Worm (Caenorhabditis elegans) whole organism, L1 larva: Measurements from ENCODE around the gene C44B7.7.

Experiments
- nhr-237 ChIP-seq: fragments of 150-350 bp; optimal IDR thresholded peaks from 2 replicates; lab custom pipeline; 2014; ENCODE audit warnings: missing biosample characterization, missing genetic modification characterization
- unc-62 ChIP-seq: fragments of 150-350 bp; optimal IDR thresholded peaks from 2 replicates; lab custom pipeline; 2014; ENCODE audit warnings: missing biosample characterization, missing genetic modification reagents, missing genetic modification characterization

DNA sequence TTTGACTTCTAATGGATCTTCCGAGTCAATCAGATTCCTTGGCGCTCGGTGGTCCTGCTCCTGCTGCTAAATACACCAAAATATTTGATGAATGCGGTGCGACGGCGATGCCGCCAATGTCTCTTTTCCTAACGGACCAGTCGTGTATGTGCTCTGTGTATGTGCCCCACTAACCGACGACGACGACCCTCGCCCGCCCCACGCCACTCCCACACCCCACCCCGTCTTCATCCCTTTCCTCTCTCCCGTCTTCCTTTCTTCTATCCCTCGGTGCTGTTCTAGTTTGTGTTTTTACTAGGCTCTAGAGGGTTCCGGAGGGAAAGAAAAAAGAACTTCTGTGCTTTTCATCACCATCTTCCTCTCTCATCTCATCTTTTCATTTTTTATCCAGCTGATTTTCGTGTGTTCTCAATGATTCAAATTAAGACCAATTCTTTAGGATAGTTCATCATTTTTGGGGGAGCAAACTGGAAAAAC is 45.3 kb downstream of the C44B7.7 start, which contains the start of gene egl-27:
- no peak for TF ChIP-seq unc-62 (GFP tag; lab: Kevin White, UChicago)
- TF ChIP-seq nhr-237 (tag; lab: Kevin White, UChicago), result no peak
